Fruit fly (Drosophila melanogaster): ENCODE data around the gene CG2493.

- TF ChIP-seq toe (GFP tag; optimal IDR thresholded peaks at IDR 0.05) (no peak), Clk (GFP tag; optimal IDR thresholded peaks at IDR 0.05) (no peak), bab1 (GFP tag; optimal IDR thresholded peaks at IDR 0.05) (no peak), pad (GFP tag; optimal IDR thresholded peaks at IDR 0.05) (no peak), tj (GFP tag; optimal IDR thresholded peaks at IDR 0.05) (no peak), Mnt (GFP tag; optimal IDR thresholded peaks at IDR 0.05) (no peak), CG5204 (GFP tag; optimal IDR thresholded peaks at IDR 0.05) (no peak), CG7045 (GFP tag; optimal IDR thresholded peaks at IDR 0.05) (no peak), Hr96 (GFP tag; optimal IDR thresholded peaks at IDR 0.05) (no peak), CG11617 (GFP tag; optimal IDR thresholded peaks at IDR 0.05) (no peak)
Observed at dm6 chr2L:20487723-20488122, 24.5 kb upstream of the CG2493 start.
